Worm (Caenorhabditis elegans): ENCODE results near the gene hrpa-2.

- TF ChIP-seq him-1 (tag; optimal IDR thresholded peaks at IDR 0.05) (no peak), dao-5 (tag; optimal IDR thresholded peaks at IDR 0.05) (no peak), W03F9.2 (tag; optimal IDR thresholded peaks at IDR 0.05) (no peak)
Observed at ce11 chrX:5208831-5209230, 7.3 kb upstream of the hrpa-2 start.
